Worm (Caenorhabditis elegans): ENCODE data around the gene sucl-2.

sucl-2 gene

DNA sequence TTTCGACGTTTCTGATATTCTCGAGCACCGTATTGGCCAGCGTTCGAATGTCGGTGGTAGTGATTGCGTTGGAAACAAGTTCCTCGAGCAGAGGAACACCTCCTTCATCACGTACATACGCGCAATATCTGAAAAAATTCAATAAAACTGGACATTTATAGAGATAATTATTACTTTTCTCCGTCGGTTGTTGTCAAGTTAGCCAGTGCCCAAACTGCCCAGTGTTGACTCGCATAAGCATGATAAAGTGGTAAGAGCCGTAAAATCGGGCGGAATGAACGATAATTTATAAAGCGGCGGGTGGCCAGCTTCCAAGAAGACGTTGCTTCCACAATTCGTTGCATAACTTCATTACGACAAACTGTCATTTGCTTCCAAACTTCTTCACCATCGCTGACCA is 17.6 kb downstream of the sucl-2 start:
- TF ChIP-seq syd-9 (tag; optimal IDR thresholded peaks at IDR 0.05) (no peak), ref-2 (tag; optimal IDR thresholded peaks at IDR 0.05) (no peak), fkh-6 (tag; optimal IDR thresholded peaks at IDR 0.05) (no peak), tbx-2 (tag; optimal IDR thresholded peaks at IDR 0.05) (no peak), ceh-2 (tag; optimal IDR thresholded peaks at IDR 0.05) (no peak), unc-3 (GFP tag; conservative IDR thresholded peaks at IDR 0.05) (no peak), unc-3 (tag; optimal IDR thresholded peaks at IDR 0.05) (no peak), odd-2 (tag; optimal IDR thresholded peaks at IDR 0.05) (no peak), F13H6.1 (tag; optimal IDR thresholded peaks at IDR 0.05) (no peak), ahr-1 (tag; optimal IDR thresholded peaks at IDR 0.05) (no peak), ceh-14 (tag; optimal IDR thresholded peaks at IDR 0.05) (no peak), K02D7.2 (tag; optimal IDR thresholded peaks at IDR 0.05) (no peak), npax-4 (tag; optimal IDR thresholded peaks at IDR 0.05) (no peak), ceh-9 (tag; optimal IDR thresholded peaks at IDR 0.05) (no peak), C08G9.2 (tag; optimal IDR thresholded peaks at IDR 0.05) (no peak), pha-2 (tag; optimal IDR thresholded peaks at IDR 0.05) (no peak), ets-4 (tag; optimal IDR thresholded peaks at IDR 0.05) (no peak), pat-9 (tag; optimal IDR thresholded peaks at IDR 0.05) (no peak), lin-11 (tag; optimal IDR thresholded peaks at IDR 0.05) (no peak), pha-4 (tag; optimal IDR thresholded peaks at IDR 0.05) (no peak)

DNA sequence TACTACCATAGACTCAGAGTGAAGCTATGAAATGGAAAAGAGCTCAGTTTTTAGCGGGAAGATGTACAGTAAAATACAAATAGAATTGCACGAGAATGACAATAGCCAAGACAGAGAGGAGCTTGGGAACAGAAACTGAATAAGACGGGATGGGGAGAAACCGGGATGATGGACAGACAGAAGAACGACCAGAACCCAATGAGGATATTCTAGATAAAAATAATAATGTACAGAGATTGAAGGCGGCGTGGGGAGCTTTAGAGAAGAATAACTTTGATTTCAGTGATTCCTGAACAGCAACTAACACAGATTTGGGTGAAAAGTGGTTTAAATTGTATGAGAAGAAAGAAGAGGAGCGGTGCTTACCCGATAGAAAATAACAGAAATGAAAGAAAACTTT is 19.8 kb downstream of the sucl-2 start:
- no peak for TF ChIP-seq lim-6 (tag; optimal IDR thresholded peaks at IDR 0.05)
- no peak for TF ChIP-seq hlh-8 (tag; optimal IDR thresholded peaks at IDR 0.05)
- TF ChIP-seq lin-11 (tag; optimal IDR thresholded peaks at IDR 0.05) = no peak
- no peak for TF ChIP-seq ets-4 (tag; optimal IDR thresholded peaks at IDR 0.05)
- TF ChIP-seq fkh-6 (tag; optimal IDR thresholded peaks at IDR 0.05) = no peak
- no peak for TF ChIP-seq hlh-15 (tag; optimal IDR thresholded peaks at IDR 0.05)
- TF ChIP-seq nhr-11 (tag; optimal IDR thresholded peaks at IDR 0.05) = no peak
- TF ChIP-seq ceh-34 (tag; optimal IDR thresholded peaks at IDR 0.05) = no peak
- no peak for TF ChIP-seq ceh-2 (tag; optimal IDR thresholded peaks at IDR 0.05)
- no peak for TF ChIP-seq ceh-19 (GFP tag; optimal IDR thresholded peaks at IDR 0.05)
- no peak for TF ChIP-seq nhr-232 (tag; optimal IDR thresholded peaks at IDR 0.05)
- no peak for TF ChIP-seq ceh-30 (tag; optimal IDR thresholded peaks at IDR 0.05)
- TF ChIP-seq mec-3 (tag; optimal IDR thresholded peaks at IDR 0.05; ENCODE audit: borderline replicate concordance) = no peak
- TF ChIP-seq K09A11.1 (tag; optimal IDR thresholded peaks at IDR 0.05; ENCODE audit: insufficient read depth) = no peak
- TF ChIP-seq dve-1 (tag; optimal IDR thresholded peaks at IDR 0.05) = no peak
- TF ChIP-seq F13H6.1 (tag; optimal IDR thresholded peaks at IDR 0.05) = no peak
- no peak for TF ChIP-seq sdc-2 (tag; optimal IDR thresholded peaks at IDR 0.05)
- TF ChIP-seq zip-5 (tag; optimal IDR thresholded peaks at IDR 0.05) = no peak
- no peak for TF ChIP-seq dmd-4 (tag; optimal IDR thresholded peaks at IDR 0.05; ENCODE audit: borderline replicate concordance)

DNA sequence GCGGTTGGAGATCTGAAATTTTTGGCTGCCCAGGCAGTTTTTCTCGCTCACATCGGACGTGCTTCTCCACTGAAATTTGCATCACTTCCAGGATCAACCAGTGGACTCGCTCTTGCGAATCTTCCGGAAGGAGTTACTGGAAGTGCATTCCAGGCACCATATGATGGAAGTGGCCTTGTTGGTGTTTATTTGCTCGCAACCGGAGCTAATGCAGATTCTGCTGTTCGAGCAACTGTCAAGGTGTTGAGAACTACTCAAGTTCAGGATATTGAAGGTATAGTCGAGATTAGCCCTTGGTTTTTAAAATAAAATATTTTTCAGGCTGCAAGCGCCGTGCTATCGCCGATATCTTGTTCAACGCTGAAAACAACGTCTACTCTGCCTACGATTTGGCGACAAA is 20.4 kb downstream of the sucl-2 start:
- TF ChIP-seq ceh-24 (tag; optimal IDR thresholded peaks at IDR 0.05) = no peak
- no peak for TF ChIP-seq ceh-9 (tag; optimal IDR thresholded peaks at IDR 0.05)
- no peak for TF ChIP-seq syd-9 (tag; optimal IDR thresholded peaks at IDR 0.05)

DNA sequence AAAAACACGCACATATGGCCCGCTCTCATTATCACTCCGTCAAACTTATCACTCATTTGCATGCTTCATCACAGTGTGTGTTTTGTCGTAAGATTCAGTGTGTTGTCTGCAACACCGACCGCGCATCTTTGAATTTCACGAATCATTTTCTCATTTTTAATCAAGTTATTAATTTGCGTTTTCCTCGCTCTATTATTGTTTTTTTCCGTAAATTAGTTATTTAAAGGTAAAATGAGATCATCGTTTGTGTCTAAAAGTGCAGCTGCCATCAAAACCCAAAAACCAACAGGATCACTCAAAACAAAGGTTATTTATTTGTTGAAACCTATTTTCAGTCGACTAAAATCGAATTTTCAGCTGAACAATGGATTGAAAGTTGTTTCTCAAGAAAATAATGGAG is 21.6 kb downstream of the sucl-2 start, which contains the start of the genes T24C4.5 and ucr-2.3:
Gene T24C4.5 (minus strand): TSS at position 101 of the 400 bp plus-strand sequence.
Gene ucr-2.3 (plus strand): TSS at position 227 of the 400 bp plus-strand sequence.
- TF ChIP-seq ttx-3 (tag; optimal IDR thresholded peaks at IDR 0.05) = no peak
- TF ChIP-seq lim-6 (tag; optimal IDR thresholded peaks at IDR 0.05) = no peak
- no peak for TF ChIP-seq ceh-48 (tag; optimal IDR thresholded peaks at IDR 0.05)
- TF ChIP-seq ceh-19 (GFP tag; optimal IDR thresholded peaks at IDR 0.05) = no peak
- no peak for TF ChIP-seq ceh-14 (tag; optimal IDR thresholded peaks at IDR 0.05)
- no peak for TF ChIP-seq ceh-9 (tag; optimal IDR thresholded peaks at IDR 0.05)

All from whole organism, late embryonic.